Fruit fly (Drosophila melanogaster): ENCODE measurements around the gene Ir7d.
A peak's percentile ranks its signal among the peaks of the same experiment; 100 is the strongest.

Ir7d gene

DNA sequence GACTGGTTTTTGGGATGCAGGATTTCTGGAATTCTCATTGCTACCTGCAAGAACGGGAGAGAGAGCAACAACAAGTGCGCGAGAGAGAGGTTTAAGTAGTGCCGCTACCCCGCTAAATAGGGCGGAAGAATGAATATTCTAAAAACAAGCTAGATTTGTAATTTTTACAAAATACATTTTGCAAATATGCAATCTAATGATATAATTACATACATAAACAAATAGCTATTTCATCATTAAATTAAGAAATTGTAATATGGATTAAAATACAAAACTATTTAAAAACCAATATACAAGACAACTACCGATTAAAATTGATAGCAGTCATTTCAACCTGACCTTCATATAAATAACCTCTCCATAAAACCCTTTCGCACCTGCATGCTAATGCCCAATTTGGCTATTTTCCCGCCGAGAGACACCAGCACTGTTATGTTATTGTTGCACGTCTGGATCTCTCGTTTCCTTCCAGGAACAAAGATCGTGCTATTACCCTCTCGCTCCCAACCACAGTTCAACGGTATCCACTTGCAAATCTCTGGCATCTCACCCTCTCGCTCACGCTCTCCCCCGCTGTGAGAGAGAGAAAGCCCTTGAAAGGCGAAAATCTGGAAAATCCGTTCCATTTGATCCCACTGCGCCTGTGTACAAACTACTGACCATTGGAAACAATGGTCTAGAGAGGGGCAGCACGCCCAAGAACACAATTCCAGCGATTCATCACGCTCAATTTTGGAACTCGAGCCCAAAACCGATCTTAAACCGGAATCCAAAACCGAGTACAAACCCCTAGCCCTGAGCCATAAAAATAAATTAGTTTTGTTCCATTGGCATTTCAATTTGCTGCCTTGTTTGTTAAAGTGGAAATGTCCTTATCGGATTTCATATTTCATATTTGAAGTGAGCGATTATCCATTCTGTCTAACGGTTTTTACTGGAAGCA is 13.2 kb upstream of the Ir7d start, which contains the start of gene Nek2 (continued):
- peak; percentile 5 for TF ChIP-seq phol (tag; optimal IDR thresholded peaks at IDR 0.05)
- no peak for TF ChIP-seq CG13296 (GFP tag; optimal IDR thresholded peaks at IDR 0.05)
- TF ChIP-seq CG18262 (tag; optimal IDR thresholded peaks at IDR 0.05), result peak; percentile 8
- no peak for TF ChIP-seq Nf-YB (GFP tag; optimal IDR thresholded peaks at IDR 0.05)
- peak; percentile 89 for TF ChIP-seq Sry-β (GFP tag; optimal IDR thresholded peaks at IDR 0.05)
- TF ChIP-seq mld (GFP tag; IDR thresholded peaks at IDR 0.05; ENCODE audit: partially characterized antibody), result no peak
- TF ChIP-seq CG4360 (GFP tag; IDR thresholded peaks at IDR 0.05), result 0 out of 2 replicates have a peak, but pooled peaks have one; percentile 20
- TF ChIP-seq ash1 (GFP tag; optimal IDR thresholded peaks at IDR 0.05), result no peak
- TF ChIP-seq fd96Cb (tag; optimal IDR thresholded peaks at IDR 0.05), result no peak
- TF ChIP-seq CG6272 (GFP tag; IDR thresholded peaks at IDR 0.05), result no peak
- no peak for TF ChIP-seq seq (GFP tag; IDR thresholded peaks at IDR 0.05)
- no peak for TF ChIP-seq E2f2 (GFP tag; IDR thresholded peaks at IDR 0.05)
- TF ChIP-seq shn (GFP tag; optimal IDR thresholded peaks at IDR 0.05), result no peak
- no peak for TF ChIP-seq Oli (tag; optimal IDR thresholded peaks at IDR 0.05)
- peak; percentile 97 for TF ChIP-seq Kr (GFP tag; optimal IDR thresholded peaks at IDR 0.05)
- no peak for TF ChIP-seq CG7987 (GFP tag; optimal IDR thresholded peaks at IDR 0.05)
- peak; percentile 37 for TF ChIP-seq CG12391 (tag; optimal IDR thresholded peaks at IDR 0.05)
- no peak for TF ChIP-seq Dek (tag; optimal IDR thresholded peaks at IDR 0.05)
- TF ChIP-seq hkb (optimal IDR thresholded peaks at IDR 0.05), result no peak
- TF ChIP-seq hkb (GFP tag; IDR thresholded peaks at IDR 0.05), result no peak
- no peak for TF ChIP-seq rib (GFP tag; IDR thresholded peaks at IDR 0.05)
- no peak for TF ChIP-seq aop (GFP tag; IDR thresholded peaks at IDR 0.05)
- TF ChIP-seq NfI (GFP tag; optimal IDR thresholded peaks at IDR 0.05), result no peak
- peak; percentile 18 for TF ChIP-seq CG14710 (tag; optimal IDR thresholded peaks at IDR 0.05)
- TF ChIP-seq pfk (GFP tag; optimal IDR thresholded peaks at IDR 0.05), result peak; percentile 43
- TF ChIP-seq CG15514 (GFP tag; optimal IDR thresholded peaks at IDR 0.05), result no peak
- TF ChIP-seq CG2199 (GFP tag; IDR thresholded peaks at IDR 0.05), result 0 out of 3 replicates have a peak, but pooled peaks have one; percentile 37
- peak; percentile 66 for TF ChIP-seq D (optimal IDR thresholded peaks at IDR 0.05)
- TF ChIP-seq D (GFP tag; optimal IDR thresholded peaks at IDR 0.05), result no peak
- TF ChIP-seq tap (tag; optimal IDR thresholded peaks at IDR 0.05), result no peak
- TF ChIP-seq CG15479 (GFP tag; optimal IDR thresholded peaks at IDR 0.05), result peak; percentile 47
- peak; percentile 11 for TF ChIP-seq sens (GFP tag)
- no peak for TF ChIP-seq CG34422 (GFP tag; IDR thresholded peaks at IDR 0.05)
- TF ChIP-seq CG10654 (GFP tag; optimal IDR thresholded peaks at IDR 0.05), result no peak
- no peak for TF ChIP-seq vfl (GFP tag; optimal IDR thresholded peaks at IDR 0.05)

DNA sequence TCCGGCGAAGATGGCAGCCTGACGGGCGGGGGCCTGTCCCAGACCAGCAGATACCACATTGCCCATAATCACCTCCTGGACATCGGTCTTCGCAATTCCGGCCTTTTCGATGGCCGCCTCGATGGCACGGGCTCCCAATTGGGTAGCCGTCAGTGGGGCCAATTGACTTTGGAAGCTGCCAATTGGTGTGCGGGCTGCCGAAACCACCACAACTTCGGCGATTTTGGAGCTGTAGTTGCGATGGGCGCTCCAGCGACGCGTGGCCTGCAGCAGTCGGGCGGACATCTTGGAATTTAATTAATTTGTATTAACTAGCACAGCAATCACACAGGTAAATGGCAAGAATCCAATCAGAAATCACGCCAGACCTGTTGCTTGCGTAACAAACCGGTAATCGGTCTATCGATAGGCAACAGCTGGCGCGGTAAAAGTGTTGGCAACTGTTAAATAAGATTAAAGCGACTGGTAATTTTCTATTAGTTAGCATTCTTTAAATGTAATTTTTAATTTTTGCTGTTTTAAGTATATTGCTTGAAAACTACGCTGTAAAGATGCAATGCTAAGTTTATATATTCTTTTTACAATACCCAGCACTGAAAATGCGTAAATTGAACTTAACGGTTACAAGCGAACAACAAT is 9.9 kb upstream of the Ir7d start, which contains the start of gene Acat1:
TSS of gene Acat1 (minus strand) at position 400 of the 639 bp plus-strand sequence.
- no peak for TF ChIP-seq Oaz (GFP tag; IDR thresholded peaks at IDR 0.05)
- peak; percentile 57 for TF ChIP-seq CG9932 (GFP tag; IDR thresholded peaks at IDR 0.05)
- peak; percentile 48 for TF ChIP-seq CG10654 (GFP tag; optimal IDR thresholded peaks at IDR 0.05)
- no peak for TF ChIP-seq ac (GFP tag; optimal IDR thresholded peaks at IDR 0.05)
- peak; percentile 12 for TF ChIP-seq cato (GFP tag; optimal IDR thresholded peaks at IDR 0.05; ENCODE audit: borderline replicate concordance)
- TF ChIP-seq slbo (GFP tag; IDR thresholded peaks at IDR 0.05), result peak; percentile 65
- TF ChIP-seq Lim3 (GFP tag; IDR thresholded peaks at IDR 0.05), result no peak
- no peak for TF ChIP-seq CG2129 (GFP tag; IDR thresholded peaks at IDR 0.05; ENCODE audit: partially characterized antibody)
- peak; percentile 38; the same call in 1 of the 2 replicates for TF ChIP-seq ara (GFP tag; IDR thresholded peaks at IDR 0.05)
- 0 out of 2 replicates have a peak, but pooled peaks have one; percentile 40 for TF ChIP-seq CG31441 (GFP tag; IDR thresholded peaks at IDR 0.05)
- TF ChIP-seq jing (GFP tag; optimal IDR thresholded peaks at IDR 0.05), result no peak
- TF ChIP-seq nau (GFP tag; optimal IDR thresholded peaks at IDR 0.05), result no peak
- no peak for TF ChIP-seq CG17568 (GFP tag; optimal IDR thresholded peaks at IDR 0.05)
- TF ChIP-seq CG14014 (GFP tag; IDR thresholded peaks at IDR 0.05), result peak; percentile 18; the same call in 1 of the 2 replicates
- TF ChIP-seq pho (GFP tag; optimal IDR thresholded peaks at IDR 0.05), result peak; percentile 40
- peak; percentile 35 for TF ChIP-seq CG2202 (tag; optimal IDR thresholded peaks at IDR 0.05)
